Worm (Caenorhabditis elegans): Measurements from ENCODE around the gene ugt-46.

Gene ugt-46

DNA sequence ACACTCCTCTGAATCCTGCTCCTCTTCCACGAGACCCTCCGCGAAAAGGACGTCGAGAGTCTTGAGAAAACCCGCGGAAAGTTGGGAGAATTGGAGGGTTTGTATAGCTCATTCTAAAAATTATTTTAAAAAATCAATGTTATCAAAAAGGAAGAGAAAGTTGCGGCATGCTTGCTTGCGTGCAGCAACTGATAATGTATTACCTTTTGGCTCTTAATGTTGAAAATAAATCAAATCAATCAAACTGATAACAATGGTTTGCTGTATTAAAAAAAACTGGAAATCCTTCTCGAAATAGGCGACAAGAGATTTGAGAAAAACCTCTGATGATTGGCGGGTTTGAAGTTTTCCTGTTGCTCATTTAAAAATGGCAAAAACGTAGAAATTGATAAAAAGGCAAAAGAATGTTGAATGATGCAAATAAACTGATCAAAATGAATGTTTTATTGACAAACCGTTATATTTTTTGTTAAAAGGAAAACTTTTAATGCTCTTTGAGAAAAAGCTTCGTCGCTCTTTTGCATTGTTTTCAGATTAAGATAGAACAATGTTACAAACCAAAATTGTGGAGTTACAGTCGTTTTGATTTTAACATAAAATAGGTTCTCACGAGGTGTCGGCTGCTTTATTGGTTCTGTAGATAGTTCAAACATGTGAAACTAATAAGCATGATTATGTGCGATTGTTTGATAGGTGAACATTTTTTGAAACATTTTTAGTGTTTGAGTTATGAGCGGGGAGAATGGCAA is 25.1 kb upstream of the ugt-46 start:
- TF ChIP-seq ceh-58 (GFP tag; IDR thresholded peaks at IDR 0.05): no peak
- TF ChIP-seq nhr-80 (tag; optimal IDR thresholded peaks at IDR 0.05): peak; percentile 60

DNA sequence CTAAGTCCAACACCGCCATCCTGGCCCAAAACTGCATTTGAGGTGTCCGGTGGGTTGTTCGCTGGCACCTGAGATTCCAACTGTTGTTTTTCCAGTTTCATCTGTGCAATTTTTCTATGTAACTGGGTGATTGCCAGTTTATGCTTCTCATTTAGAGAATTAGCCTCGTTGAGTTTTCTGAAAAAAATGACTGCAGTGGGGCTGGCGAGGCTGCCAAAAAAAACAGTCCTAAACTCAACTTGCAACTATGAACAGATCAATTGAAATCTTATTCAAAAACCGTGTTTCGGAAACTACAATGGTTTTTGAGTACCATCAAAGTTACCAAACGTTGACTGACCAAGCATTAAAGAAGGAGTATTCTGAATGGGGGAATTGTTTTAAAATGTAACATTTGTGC is 23.8 kb upstream of the ugt-46 start, which contains the start of gene F57C12.6:
F57C12.6 (minus strand) TSS at position 101 of the 400 bp plus-strand sequence.
- no peak for TF ChIP-seq lsy-27 (tag; optimal IDR thresholded peaks at IDR 0.05; ENCODE audit: borderline replicate concordance, insufficient read depth)
- no peak for TF ChIP-seq B0035.1 (tag; optimal IDR thresholded peaks at IDR 0.05)
- no peak for TF ChIP-seq sptf-2 (GFP tag; optimal IDR thresholded peaks at IDR 0.05)
- no peak for TF ChIP-seq lin-54 (GFP tag; optimal IDR thresholded peaks at IDR 0.05)
- no peak for TF ChIP-seq ztf-6 (GFP tag; IDR thresholded peaks at IDR 0.05)
- no peak for TF ChIP-seq F22D6.2 (tag; optimal IDR thresholded peaks at IDR 0.05)
- TF ChIP-seq nfya-2 (GFP tag; IDR thresholded peaks at IDR 0.05): no peak
- no peak for TF ChIP-seq lag-1 (GFP tag; IDR thresholded peaks at IDR 0.05)
- TF ChIP-seq akir-1 (GFP tag; optimal IDR thresholded peaks at IDR 0.05): no peak
- no peak for TF ChIP-seq D2030.7 (GFP tag; IDR thresholded peaks at IDR 0.05)
- no peak for TF ChIP-seq lin-35 (GFP tag; optimal IDR thresholded peaks at IDR 0.05)
- TF ChIP-seq snpc-1.1 (tag; optimal IDR thresholded peaks at IDR 0.05; ENCODE audit: insufficient read depth): no peak
- no peak for TF ChIP-seq F52B5.7 (tag; optimal IDR thresholded peaks at IDR 0.05)
- TF ChIP-seq ztf-3 (GFP tag; optimal IDR thresholded peaks at IDR 0.05): no peak
- no peak for TF ChIP-seq bed-2 (GFP tag; IDR thresholded peaks at IDR 0.05)
- TF ChIP-seq ztf-22 (GFP tag; optimal IDR thresholded peaks at IDR 0.05): no peak
- no peak for TF ChIP-seq nhr-27 (tag; optimal IDR thresholded peaks at IDR 0.05)
- TF ChIP-seq cebp-1 (GFP tag; IDR thresholded peaks at IDR 0.05): no peak
- TF ChIP-seq cebp-1 (tag; optimal IDR thresholded peaks at IDR 0.05): no peak

DNA sequence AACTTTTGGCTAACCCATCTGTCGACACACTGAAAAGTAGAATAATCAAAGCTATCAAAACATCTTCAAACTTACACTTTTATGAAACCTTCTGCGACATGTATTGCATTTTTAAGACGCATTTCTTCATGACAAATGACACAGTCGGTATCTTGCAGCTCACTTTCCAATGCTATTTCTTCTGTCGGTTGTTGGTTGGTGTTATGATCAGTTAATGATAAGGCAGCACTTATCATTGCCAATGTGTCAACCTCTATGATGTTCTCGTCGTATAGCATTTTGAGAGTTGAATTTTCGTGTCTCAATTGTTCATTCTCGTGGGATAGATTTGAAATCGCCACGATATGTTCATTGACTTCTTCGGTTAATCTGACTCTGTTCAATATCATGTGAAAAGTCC is 23.3 kb upstream of the ugt-46 start:
- no peak for TF ChIP-seq egrh-3 (GFP tag; IDR thresholded peaks at IDR 0.05)
- TF ChIP-seq cebp-1 (GFP tag; IDR thresholded peaks at IDR 0.05): no peak
- no peak for TF ChIP-seq cebp-1 (tag; optimal IDR thresholded peaks at IDR 0.05)
- peak; percentile 76 for TF ChIP-seq nhr-80 (tag; optimal IDR thresholded peaks at IDR 0.05)
- no peak for TF ChIP-seq ets-4 (GFP tag; optimal IDR thresholded peaks at IDR 0.05)
- no peak for TF ChIP-seq mxl-1 (tag; optimal IDR thresholded peaks at IDR 0.05)
- 0 out of 2 replicates have a peak, but pooled peaks have one; percentile 24 for TF ChIP-seq dox-1 (GFP tag; IDR thresholded peaks at IDR 0.05)
- TF ChIP-seq ztf-18 (tag; optimal IDR thresholded peaks at IDR 0.05): no peak
- no peak for TF ChIP-seq egl-44 (GFP tag; IDR thresholded peaks at IDR 0.05)
- no peak for TF ChIP-seq F49E8.2 (tag; optimal IDR thresholded peaks at IDR 0.05; ENCODE audit: insufficient read depth)

DNA sequence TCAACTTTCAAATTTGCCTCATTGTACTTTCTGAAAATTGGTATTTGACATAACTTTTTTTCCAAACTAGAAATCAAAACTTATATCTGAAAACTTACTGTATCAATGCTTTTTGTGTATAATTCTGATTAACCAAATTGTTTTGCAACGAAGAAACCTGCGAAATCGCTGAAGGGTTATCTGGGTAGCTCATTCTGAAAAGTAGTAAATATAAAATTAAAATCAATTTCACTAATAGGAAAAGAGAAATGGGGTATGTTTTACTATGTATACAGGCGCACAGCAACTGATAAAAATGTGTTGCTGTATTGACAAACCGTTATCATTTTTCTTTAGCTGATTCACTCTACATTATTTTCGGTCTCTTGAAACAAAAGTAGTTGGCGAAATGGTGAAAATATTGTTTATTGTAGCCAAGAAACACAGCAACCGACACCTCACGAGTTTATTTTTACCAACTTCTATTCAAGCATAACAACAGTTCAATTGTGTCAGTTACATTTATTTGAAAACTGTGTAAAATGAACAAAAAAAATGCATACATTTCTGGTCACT is 21.2 kb upstream of the ugt-46 start, which contains the start of gene F57C12.2:
F57C12.2 (minus strand) TSS at position 218 of the 555 bp plus-strand sequence.
- TF ChIP-seq snpc-4 (GFP tag; optimal IDR thresholded peaks at IDR 0.05) (no peak), snpc-4 (tag; optimal IDR thresholded peaks at IDR 0.05) (peak in 1 of 4 experiments; percentile 39), somi-1 (GFP tag; optimal IDR thresholded peaks at IDR 0.05) (no peak)

Measured in whole organism, young adult.